Fruit fly (Drosophila melanogaster): ENCODE data around the gene sky.
A peak's percentile ranks its signal among the peaks of the same experiment; 100 is the strongest.

DNA sequence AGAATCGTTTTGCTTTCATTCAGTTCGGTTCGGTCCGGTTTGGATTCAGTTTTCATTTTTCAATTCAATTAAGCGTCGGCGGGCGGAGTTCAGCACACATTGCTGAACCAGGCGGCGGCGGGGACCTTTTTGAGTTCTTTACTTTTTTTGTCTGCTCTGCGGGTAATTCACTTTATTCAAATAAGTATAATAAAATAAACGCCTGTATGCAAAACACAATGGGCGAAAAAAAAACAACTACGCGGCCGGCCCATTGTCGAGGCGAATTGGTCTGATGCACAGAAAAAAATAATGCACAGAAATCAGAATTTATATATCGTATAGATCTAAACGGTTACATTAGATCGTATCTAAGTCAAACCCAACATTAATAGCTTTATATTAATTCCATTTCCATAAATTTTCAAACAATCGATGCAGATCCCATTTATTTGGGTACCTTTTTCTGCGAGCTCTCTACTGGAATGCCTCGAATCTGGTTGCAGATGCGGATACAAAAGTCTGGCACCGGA lies 5.9 kb downstream of the sky start:
- TF ChIP-seq CG17806 (tag; optimal IDR thresholded peaks at IDR 0.05) = peak; percentile 65
- no peak for TF ChIP-seq rn (GFP tag; IDR thresholded peaks at IDR 0.05)
- peak; percentile 63 for TF ChIP-seq CG15710 (tag; optimal IDR thresholded peaks at IDR 0.05)
- no peak for TF ChIP-seq CG10348 (GFP tag; IDR thresholded peaks at IDR 0.05)
- peak; percentile 51 for TF ChIP-seq CG14655 (GFP tag; optimal IDR thresholded peaks at IDR 0.05)
- TF ChIP-seq CG8301 (tag; optimal IDR thresholded peaks at IDR 0.05) = peak; percentile 25
- TF ChIP-seq EcR (GFP tag; optimal IDR thresholded peaks at IDR 0.05) = peak; percentile 73
- no peak; the same call in 1 of the 2 replicates for TF ChIP-seq Ets98B (GFP tag; IDR thresholded peaks at IDR 0.05)

Measured in whole organism, pupa.